Fruit fly (Drosophila melanogaster) whole organism, embryonic: ENCODE data around the gene CG2278.

ENCODE experiments used
- CG10274 ChIP-seq: fragments of 200-800 bp; sonication (Bioruptor generic); optimal IDR thresholded peaks from 3 replicates; lab custom pipeline; 2017; ENCODE audit warnings: missing biosample characterization, mild to moderate bottlenecking, missing genetic modification characterization
- CG10979 ChIP-seq: fragments of 200-800 bp; sonication (Bioruptor generic); optimal IDR thresholded peaks from 2 replicates; lab custom pipeline; 2018; ENCODE audit warnings: missing biosample characterization, mild to moderate bottlenecking, missing genetic modification characterization, moderate library complexity
- CG11695 ChIP-seq: fragments of 200-800 bp; sonication (Bioruptor generic); IDR thresholded peaks from 3 replicates; pipeline ENCODE4 v1.3.6; 2022; ENCODE audit warnings: missing biosample characterization, missing genetic modification characterization
- CG13894 ChIP-seq: fragments of 200-800 bp; sonication (Bioruptor generic); optimal IDR thresholded peaks from 3 replicates; lab custom pipeline; 2018; ENCODE audit warnings: missing biosample characterization, mild to moderate bottlenecking, missing genetic modification characterization, moderate library complexity
- CG14050 ChIP-seq: fragments of 200-800 bp; sonication (Bioruptor generic); IDR thresholded peaks from 3 replicates; pipeline ENCODE4 v1.3.6; 2022; ENCODE audit warnings: missing biosample characterization, missing genetic modification characterization
- CG1529 ChIP-seq: fragments of 200-800 bp; sonication (Bioruptor generic); optimal IDR thresholded peaks from 3 replicates; lab custom pipeline; 2018; ENCODE audit warnings: missing biosample characterization, missing genetic modification characterization
- CG17328 ChIP-seq: fragments of 200-800 bp; sonication (Bioruptor generic); IDR thresholded peaks from 2 replicates; pipeline ENCODE4 v1.3.6; 2022; ENCODE audit warnings: missing biosample characterization, missing genetic modification characterization
- CG17829 ChIP-seq: fragments of 200-800 bp; optimal IDR thresholded peaks from 2 replicates; lab custom pipeline; 2019; ENCODE audit warnings: missing biosample characterization, mild to moderate bottlenecking, missing genetic modification characterization, moderate library complexity
- CG2116 ChIP-seq: fragments of 200-800 bp; sonication (Bioruptor generic); optimal IDR thresholded peaks from 3 replicates; lab custom pipeline; 2018; ENCODE audit warnings: missing biosample characterization, mild to moderate bottlenecking, missing genetic modification characterization
- CG2678 ChIP-seq: fragments of 200-800 bp; sonication (Bioruptor generic); optimal IDR thresholded peaks from 3 replicates; lab custom pipeline; 2019; ENCODE audit warnings: missing biosample characterization, mild to moderate bottlenecking, missing genetic modification characterization, moderate library complexity
- CG2712 ChIP-seq: fragments of 200-800 bp; optimal IDR thresholded peaks from 3 replicates; lab custom pipeline; 2019; ENCODE audit warnings: missing biosample characterization, mild to moderate bottlenecking, missing genetic modification characterization, moderate library complexity
- CG30403 ChIP-seq: fragments of 200-800 bp; sonication (Bioruptor generic); optimal IDR thresholded peaks from 3 replicates; lab custom pipeline; 2016; ENCODE audit warnings: missing biosample characterization, missing genetic modification characterization
- CG31441 ChIP-seq: fragments of 200-800 bp; sonication (Bioruptor generic); IDR thresholded peaks from 2 replicates; pipeline ENCODE4 v1.3.6; 2022; ENCODE audit warnings: missing biosample characterization, missing genetic modification characterization
- CG33557 ChIP-seq: fragments of 200-800 bp; sonication (Bioruptor generic); optimal IDR thresholded peaks from 2 replicates; lab custom pipeline; 2019; ENCODE audit warnings: missing biosample characterization, mild to moderate bottlenecking, missing genetic modification characterization, moderate library complexity
- CG4282 ChIP-seq: fragments of 200-800 bp; sonication (Bioruptor generic); optimal IDR thresholded peaks from 2 replicates; lab custom pipeline; 2016; ENCODE audit warnings: missing biosample characterization, missing genetic modification characterization
- CG4328 ChIP-seq: fragments of 200-800 bp; sonication (Bioruptor generic); optimal IDR thresholded peaks from 3 replicates; lab custom pipeline; 2017; ENCODE audit warnings: missing biosample characterization, missing genetic modification reagents, missing genetic modification characterization
- CG4820 ChIP-seq: fragments of 200-800 bp; sonication (Bioruptor generic); optimal IDR thresholded peaks from 3 replicates; lab custom pipeline; 2016; ENCODE audit warnings: missing biosample characterization, missing genetic modification characterization
- CG6689 ChIP-seq: fragments of 200-800 bp; sonication (Bioruptor generic); IDR thresholded peaks from 2 replicates; pipeline ENCODE4 v1.3.6; 2022; ENCODE audit warnings: missing biosample characterization, missing genetic modification characterization
- CG7357 ChIP-seq: fragments of 200-800 bp; sonication (Bioruptor generic); IDR thresholded peaks from 3 replicates; pipeline ENCODE4 v1.3.6; 2022; ENCODE audit warnings: missing biosample characterization, missing genetic modification characterization
- CG7786 ChIP-seq: fragments of 200-800 bp; sonication (Bioruptor generic); optimal IDR thresholded peaks from 2 replicates; lab custom pipeline; 2016; ENCODE audit warnings: missing biosample characterization, missing genetic modification characterization
- CG7963 ChIP-seq: fragments of 200-800 bp; sonication (Bioruptor generic); IDR thresholded peaks from 3 replicates; pipeline ENCODE4 v1.3.6; 2022; ENCODE audit warnings: missing biosample characterization, missing genetic modification characterization; ENCODE audit not compliant: partially characterized antibody
- CG8924 ChIP-seq: fragments of 200-800 bp; optimal IDR thresholded peaks from 3 replicates; lab custom pipeline; 2019; ENCODE audit warnings: missing biosample characterization, mild to moderate bottlenecking, missing genetic modification characterization, moderate library complexity
- CG9437 ChIP-seq: fragments of 200-800 bp; sonication (Bioruptor generic); optimal IDR thresholded peaks from 2 replicates; lab custom pipeline; 2018; ENCODE audit warnings: missing biosample characterization, mild to moderate bottlenecking, missing genetic modification characterization
- Dad ChIP-seq: fragments of 200-800 bp; sonication (Bioruptor generic); optimal IDR thresholded peaks from 3 replicates; lab custom pipeline; 2016; ENCODE audit warnings: missing biosample characterization, missing genetic modification characterization
- Fer3 ChIP-seq: fragments of 200-800 bp; sonication (Bioruptor generic); optimal IDR thresholded peaks from 2 replicates; lab custom pipeline; 2018; ENCODE audit warnings: missing biosample characterization, mild to moderate bottlenecking, missing genetic modification characterization, moderate library complexity
- Gsc ChIP-seq: fragments of 200-800 bp; sonication (Bioruptor generic); IDR thresholded peaks from 2 replicates; pipeline ENCODE4 v1.3.6; 2022; ENCODE audit warnings: missing biosample characterization, missing genetic modification characterization
- HLH3B ChIP-seq: fragments of 200-800 bp; sonication (Bioruptor generic); IDR thresholded peaks from 2 replicates; pipeline ENCODE4 v1.3.6; 2022; ENCODE audit warnings: missing biosample characterization, missing genetic modification characterization
- Oli ChIP-seq: fragments of 200-800 bp; sonication (Bioruptor generic); optimal IDR thresholded peaks from 2 replicates; lab custom pipeline; 2018; ENCODE audit warnings: missing biosample characterization, mild to moderate bottlenecking, missing genetic modification characterization, moderate library complexity
- Opbp ChIP-seq: fragments of 200-800 bp; sonication (Bioruptor generic); IDR thresholded peaks from 3 replicates; pipeline ENCODE4 v1.3.6; 2022; ENCODE audit warnings: missing biosample characterization, missing genetic modification characterization; ENCODE audit not compliant: partially characterized antibody
- Sin3A ChIP-seq: fragments of >200 bp; optimal IDR thresholded peaks from 2 replicates; lab custom pipeline; 2018
- Sox102F ChIP-seq: fragments of 200-800 bp; sonication (Bioruptor generic); optimal IDR thresholded peaks from 2 replicates; lab custom pipeline; 2018; ENCODE audit warnings: missing biosample characterization, mild to moderate bottlenecking, missing genetic modification characterization, moderate library complexity
- Usf ChIP-seq: fragments of 200-800 bp; sonication (Bioruptor generic); optimal IDR thresholded peaks from 2 replicates; lab custom pipeline; 2017; ENCODE audit warnings: missing genotype, missing biosample characterization, missing genetic modification characterization
- Xbp1 ChIP-seq: fragments of 200-800 bp; sonication (Bioruptor generic); optimal IDR thresholded peaks from 3 replicates; lab custom pipeline; 2016; ENCODE audit warnings: missing biosample characterization, mild to moderate bottlenecking, missing genetic modification characterization
- Xrp1 ChIP-seq: fragments of 200-800 bp; sonication (Bioruptor generic); IDR thresholded peaks from 2 replicates; pipeline ENCODE4 v1.3.6; 2022; ENCODE audit warnings: missing biosample characterization, missing genetic modification characterization
- amos ChIP-seq: fragments of 200-800 bp; sonication (Bioruptor generic); IDR thresholded peaks from 2 replicates; pipeline ENCODE4 v1.3.6; 2022; ENCODE audit warnings: missing biosample characterization, missing genetic modification characterization; ENCODE audit not compliant: partially characterized antibody
- bcd ChIP-seq: fragments of 200-800 bp; sonication (Bioruptor generic); optimal IDR thresholded peaks from 2 replicates; lab custom pipeline; 2017; ENCODE audit warnings: missing biosample characterization, mild to moderate bottlenecking, missing genetic modification characterization
- bsh ChIP-seq, 2 experiments: fragments of 200-800 bp; sonication (Bioruptor generic); optimal IDR thresholded peaks; 2 replicates each; lab custom pipeline; 2017 to 2018; ENCODE audit warnings: mild to moderate bottlenecking in 2 of 2, missing biosample characterization in 2 of 2, missing genetic modification characterization in 2 of 2, moderate library complexity in 1 of 2
- corto ChIP-seq: fragments of 200-800 bp; sonication (Bioruptor generic); optimal IDR thresholded peaks from 2 replicates; lab custom pipeline; 2016; ENCODE audit warnings: missing biosample characterization, mild to moderate bottlenecking, missing genetic modification characterization, moderate library complexity
- dmrt11E ChIP-seq: fragments of 200-800 bp; sonication (Bioruptor generic); optimal IDR thresholded peaks from 3 replicates; lab custom pipeline; 2018; ENCODE audit warnings: missing biosample characterization, mild to moderate bottlenecking, missing genetic modification characterization, moderate library complexity
- jumu ChIP-seq: fragments of 200-800 bp; sonication (Bioruptor generic); optimal IDR thresholded peaks from 3 replicates; lab custom pipeline; 2016; ENCODE audit warnings: missing biosample characterization, missing genetic modification characterization
- luna ChIP-seq: fragments of 200-800 bp; sonication (Bioruptor generic); optimal IDR thresholded peaks from 2 replicates; lab custom pipeline; 2016; ENCODE audit warnings: missing biosample characterization, missing genetic modification characterization
- nau ChIP-seq: fragments of 200-800 bp; sonication (Bioruptor generic); optimal IDR thresholded peaks from 3 replicates; lab custom pipeline; 2017; ENCODE audit warnings: missing biosample characterization, mild to moderate bottlenecking, missing genetic modification characterization, missing genetic modification reagents
- otp ChIP-seq: fragments of 200-800 bp; sonication (Bioruptor generic); IDR thresholded peaks from 3 replicates; pipeline ENCODE4, ENCODE4 v1.3.6; 2022; ENCODE audit warnings: missing biosample characterization, missing genetic modification characterization
- pan ChIP-seq, 4 experiments: fragments of >200 bp in 3 of 4; fragments of 200-800 bp in 1 of 4; sonication (Bioruptor generic) in 1 of 4; optimal IDR thresholded peaks in 3 of 4; IDR thresholded peaks in 1 of 4; 2 replicates each; pipeline versions ENCODE4 v1.3.6 to Lab custom; 2017 to 2022; ENCODE audit warnings: missing biosample characterization in 2 of 4, missing genetic modification characterization in 2 of 4, mixed read lengths in 1 of 4
- phol ChIP-seq: fragments of 200-800 bp; sonication (Bioruptor generic); optimal IDR thresholded peaks from 3 replicates; lab custom pipeline; 2018; ENCODE audit warnings: missing biosample characterization, mild to moderate bottlenecking, missing genetic modification characterization, moderate library complexity
- sd ChIP-seq: fragments of 200-800 bp; sonication (Bioruptor generic); optimal IDR thresholded peaks from 3 replicates; lab custom pipeline; 2018; ENCODE audit warnings: missing biosample characterization, mild to moderate bottlenecking, missing genetic modification characterization, moderate library complexity
- sima ChIP-seq: fragments of 200-800 bp; sonication (Bioruptor generic); optimal IDR thresholded peaks from 2 replicates; lab custom pipeline; 2016; ENCODE audit warnings: missing biosample characterization, missing genetic modification characterization
- toy ChIP-seq: fragments of 200-800 bp; sonication (Bioruptor generic); IDR thresholded peaks from 2 replicates; pipeline ENCODE4 v1.3.6; 2022; ENCODE audit warnings: missing biosample characterization, missing genetic modification characterization
- trem ChIP-seq: fragments of 200-800 bp; optimal IDR thresholded peaks from 3 replicates; lab custom pipeline; 2019; ENCODE audit warnings: missing biosample characterization, mild to moderate bottlenecking, missing genetic modification characterization, moderate library complexity

The CG2278 gene

DNA sequence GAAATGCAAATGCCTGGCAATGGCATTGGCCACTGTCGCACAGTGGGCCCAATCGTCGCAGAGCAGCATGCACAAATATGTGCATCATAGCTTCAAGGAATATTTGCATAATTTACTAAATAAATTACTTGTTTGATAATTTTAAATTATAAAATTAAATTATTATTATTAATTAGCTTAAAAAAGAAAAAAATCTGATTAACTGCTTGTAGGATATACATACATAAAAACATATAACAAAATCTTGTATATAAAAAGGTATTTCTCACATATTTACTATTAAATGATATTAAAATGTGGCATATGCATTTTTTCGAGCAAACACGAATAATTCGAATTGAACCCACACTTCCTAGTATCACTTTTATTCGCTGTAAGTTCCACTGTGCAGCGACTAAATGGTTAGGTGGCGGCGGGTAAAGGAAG is 44.8 kb downstream of the CG2278 start (continued):
- peak; percentile 48 for TF ChIP-seq CG30403
- TF ChIP-seq CG2116 (GFP tag; lab: Kevin White, UChicago) = peak; percentile 51
- no peak for TF ChIP-seq Usf (GFP tag; lab: Kevin White, UChicago)
- no peak for TF ChIP-seq CG11695 (GFP tag; lab: Robert Waterston, UW)
- peak; percentile 74 for TF ChIP-seq Sox102F (GFP tag; lab: Kevin White, UChicago)
- TF ChIP-seq Fer3 = no peak
- peak; percentile 64 for TF ChIP-seq CG9437 (GFP tag; lab: Kevin White, UChicago)
- TF ChIP-seq toy (GFP tag; lab: Robert Waterston, UW) = no peak
- TF ChIP-seq CG4328 (GFP tag; lab: Kevin White, UChicago) = peak; percentile 3
- peak; percentile 7 for TF ChIP-seq trem (tag; lab: Kevin White, UChicago)

DNA sequence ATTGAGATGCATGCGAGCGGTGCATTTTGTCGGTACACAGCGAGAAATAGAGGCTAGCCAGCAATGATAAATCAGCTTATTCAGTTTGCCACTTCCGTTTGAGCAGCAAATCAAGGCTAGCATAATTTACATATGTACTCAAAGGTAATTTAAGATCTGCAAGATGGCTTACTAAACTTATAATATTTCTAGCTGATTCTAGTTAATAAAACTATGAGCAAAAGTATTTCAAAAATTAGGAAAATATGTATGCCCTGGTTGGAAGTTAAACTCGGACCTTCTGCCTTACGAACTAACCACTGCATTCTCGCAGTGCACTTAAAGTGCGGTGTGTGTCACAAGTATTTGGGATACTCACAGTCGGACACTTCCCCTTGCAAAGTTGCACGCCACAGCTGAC is 47.2 kb downstream of the CG2278 start:
- TF ChIP-seq CG17829 (peak; percentile 34), CG4282 (GFP tag; lab: Kevin White, UChicago) (no peak), HLH3B (no peak), CG10274 (GFP tag; lab: Kevin White, UChicago) (no peak), CG10979 (peak; percentile 54), CG7357 (GFP tag; lab: Robert Waterston, UW) (no peak), bcd (GFP tag; lab: Kevin White, UChicago) (no peak), dmrt11E (tag; lab: Kevin White, UChicago) (peak; percentile 31), CG7786 (GFP tag; lab: Kevin White, UChicago) (no peak), CG31441 (GFP tag; lab: Robert Waterston, UW) (no peak), CG2712 (tag; lab: Kevin White, UChicago) (peak; percentile 43), nau (GFP tag; lab: Kevin White, UChicago) (no peak), CG2678 (peak; percentile 21), Opbp (GFP tag; lab: Robert Waterston, UW) (no peak), Xrp1 (GFP tag; lab: Robert Waterston, UW) (peak; percentile 17; the same call in 1 of the 2 replicates), Sin3A (no peak), CG17328 (GFP tag; lab: Robert Waterston, UW) (no peak), sd (tag; lab: Kevin White, UChicago) (no peak), corto (GFP tag; lab: Kevin White, UChicago) (no peak), otp (GFP tag; lab: Robert Waterston, UW) (no peak), phol (tag; lab: Kevin White, UChicago) (peak; percentile 53), Xbp1 (GFP tag; lab: Kevin White, UChicago) (no peak), CG14050 (GFP tag; lab: Robert Waterston, UW) (no peak), Fer3 (no peak), Dad (GFP tag; lab: Kevin White, UChicago) (no peak), CG13894 (tag; lab: Kevin White, UChicago) (no peak), CG2116 (GFP tag; lab: Kevin White, UChicago) (peak; percentile 12), pan (optimal IDR thresholded peaks at IDR 0.05; lab: Kevin White, UChicago) (no peak), pan (GFP tag; optimal IDR thresholded peaks at IDR 0.05 in 1 of 2, IDR thresholded peaks at IDR 0.05 in 1 of 2) (no peak), CG7963 (GFP tag; lab: Robert Waterston, UW) (no peak), jumu (GFP tag; lab: Kevin White, UChicago) (no peak), sima (GFP tag; lab: Kevin White, UChicago) (no peak), amos (GFP tag; lab: Robert Waterston, UW) (no peak), CG1529 (peak; percentile 14), Gsc (GFP tag; lab: Robert Waterston, UW) (no peak), bsh (GFP tag; optimal IDR thresholded peaks at IDR 0.05; lab: Kevin White, UChicago) (peak in 1 of 2 experiments; percentile 51), CG8924 (tag; lab: Kevin White, UChicago) (peak; percentile 18), Oli (tag; lab: Kevin White, UChicago) (peak; percentile 27), CG6689 (GFP tag; lab: Robert Waterston, UW) (no peak), CG33557 (peak; percentile 2), luna (GFP tag; lab: Kevin White, UChicago) (no peak), CG4820 (peak; percentile 10), CG30403 (peak; percentile 15)
